Worm (Caenorhabditis elegans) whole organism, young adult: ENCODE measurements around the gene pgp-10.

ENCODE experiments used
- D2030.7 ChIP-seq: fragments of 200-800 bp; sonication (Bioruptor generic); IDR thresholded peaks from 2 replicates; pipeline ENCODE4 v1.3.6; 2022; ENCODE audit warnings: missing genetic modification reagents, missing genetic modification characterization, missing compliant biosample characterization
- F33H1.4 ChIP-seq: fragments of 200-800 bp; sonication (Bioruptor generic); IDR thresholded peaks from 2 replicates; pipeline ENCODE4 v1.3.6; 2022; ENCODE audit warnings: missing genetic modification reagents, missing genetic modification characterization, missing compliant biosample characterization
- F49E8.2 ChIP-seq: sonication (generic microtip); optimal IDR thresholded peaks from 3 replicates; lab custom pipeline; 2017; ENCODE audit warnings: missing genetic modification characterization, mild to moderate bottlenecking, missing compliant biosample characterization, antibody characterized with exemption, moderate library complexity; ENCODE audit not compliant: insufficient read depth
- Y53G8AR.9 ChIP-seq: fragments of 200-800 bp; sonication (Bioruptor generic); conservative IDR thresholded peaks from 2 replicates; pipeline ENCODE4 v1.3.6; 2022; ENCODE audit warnings: missing genetic modification reagents, missing genetic modification characterization, missing compliant biosample characterization
- aptf-2 ChIP-seq: fragments of 200-800 bp; sonication (Bioruptor generic); conservative IDR thresholded peaks from 2 replicates; pipeline ENCODE4 v1.3.6; 2022; ENCODE audit warnings: missing genetic modification reagents, missing genetic modification characterization, missing compliant biosample characterization
- attf-5 ChIP-seq: fragments of 200-800 bp; sonication (Bioruptor generic); optimal IDR thresholded peaks from 2 replicates; lab custom pipeline; 2018; ENCODE audit warnings: mild to moderate bottlenecking, missing genetic modification characterization, missing compliant biosample characterization
- die-1 ChIP-seq: sonication (generic microtip); optimal IDR thresholded peaks from 2 replicates; lab custom pipeline; 2016; ENCODE audit warnings: missing genotype, mild to moderate bottlenecking, missing genetic modification characterization, missing compliant biosample characterization
- lin-26 ChIP-seq: fragments of 200-800 bp; sonication (Bioruptor generic); IDR thresholded peaks from 2 replicates; pipeline ENCODE4 v1.3.6; 2022; ENCODE audit warnings: missing genetic modification reagents, missing genetic modification characterization, missing compliant biosample characterization
- lin-40 ChIP-seq: sonication (generic microtip); optimal IDR thresholded peaks from 2 replicates; lab custom pipeline; 2016; ENCODE audit warnings: missing genetic modification characterization, mild to moderate bottlenecking, missing compliant biosample characterization, missing genotype, missing genetic modification reagents
- lin-54 ChIP-seq: fragments of 200-800 bp; sonication (Bioruptor generic); optimal IDR thresholded peaks from 2 replicates; lab custom pipeline; 2018; ENCODE audit warnings: mild to moderate bottlenecking, missing genetic modification characterization, missing compliant biosample characterization
- nfya-2 ChIP-seq: fragments of 200-800 bp; sonication (Bioruptor generic); IDR thresholded peaks from 2 replicates; pipeline ENCODE4 v1.3.6; 2022; ENCODE audit warnings: missing genetic modification reagents, missing genetic modification characterization, missing compliant biosample characterization
- snpc-1.1 ChIP-seq: sonication (generic microtip); optimal IDR thresholded peaks from 2 replicates; lab custom pipeline; 2017; ENCODE audit warnings: missing genetic modification characterization, mild to moderate bottlenecking, missing compliant biosample characterization, antibody characterized with exemption, moderate library complexity, missing genotype, missing genetic modification reagents; ENCODE audit not compliant: insufficient read depth

ce11 chrX:7126348-7126747 is 32.5 kb upstream of the pgp-10 start, which contains the start of gene ist-1:
- no peak for TF ChIP-seq D2030.7 (GFP tag; lab: Robert Waterston, UW)
- TF ChIP-seq die-1 (tag; lab: Kevin White, UChicago) = no peak
- no peak for TF ChIP-seq F49E8.2 (tag; lab: Kevin White, UChicago)
- TF ChIP-seq aptf-2 (GFP tag; lab: Robert Waterston, UW) = no peak
- no peak for TF ChIP-seq F33H1.4
- no peak for TF ChIP-seq lin-40 (tag; lab: Kevin White, UChicago)
- no peak for TF ChIP-seq snpc-1.1 (tag; lab: Kevin White, UChicago)
- no peak for TF ChIP-seq lin-26
- no peak for TF ChIP-seq lin-54 (GFP tag; lab: Kevin White, UChicago)
- no peak for TF ChIP-seq Y53G8AR.9 (GFP tag; lab: Robert Waterston, UW)
- TF ChIP-seq nfya-2 (GFP tag; lab: Robert Waterston, UW) = no peak
- TF ChIP-seq attf-5 (GFP tag; lab: Kevin White, UChicago) = no peak
